Fruit fly (Drosophila melanogaster) whole organism, embryonic: ENCODE measurements around the gene CG3149.

Experiments used
- Blimp-1 ChIP-seq: fragments of 200-800 bp; sonication (Bioruptor generic); optimal IDR thresholded peaks from 3 replicates; lab custom pipeline; 2018; ENCODE audit warnings: missing biosample characterization, missing genetic modification characterization, mild to moderate bottlenecking, moderate library complexity, missing genetic modification reagents
- BtbVII ChIP-seq: fragments of 200-800 bp; sonication (Bioruptor generic); optimal IDR thresholded peaks from 3 replicates; lab custom pipeline; 2017; ENCODE audit warnings: missing biosample characterization, mild to moderate bottlenecking, missing genetic modification characterization
- Bteb2 ChIP-seq: fragments of 200-800 bp; sonication (Bioruptor generic); optimal IDR thresholded peaks from 2 replicates; lab custom pipeline; 2016; ENCODE audit warnings: missing biosample characterization, missing genetic modification characterization
- CG10543 ChIP-seq: fragments of 200-800 bp; sonication (Bioruptor generic); optimal IDR thresholded peaks from 3 replicates; lab custom pipeline; 2017; ENCODE audit warnings: missing biosample characterization, mild to moderate bottlenecking, missing genetic modification characterization, moderate library complexity
- CG10959 ChIP-seq: fragments of 200-800 bp; sonication (Bioruptor generic); IDR thresholded peaks from 2 replicates; pipeline ENCODE4 v1.3.6; 2022; ENCODE audit warnings: missing biosample characterization, missing genetic modification characterization
- CG11504 ChIP-seq: fragments of 200-800 bp; sonication (Bioruptor generic); optimal IDR thresholded peaks from 3 replicates; lab custom pipeline; 2019; ENCODE audit warnings: missing biosample characterization, mild to moderate bottlenecking, missing genetic modification characterization, moderate library complexity
- CG12104 ChIP-seq: fragments of 200-800 bp; sonication (Bioruptor generic); optimal IDR thresholded peaks from 3 replicates; lab custom pipeline; 2016; ENCODE audit warnings: missing biosample characterization, missing genetic modification characterization
- CG13624 ChIP-seq: fragments of 200-800 bp; sonication (Bioruptor generic); optimal IDR thresholded peaks from 2 replicates; lab custom pipeline; 2016; ENCODE audit warnings: missing biosample characterization, missing genetic modification characterization
- CG14441 ChIP-seq: fragments of 200-800 bp; sonication (Bioruptor generic); IDR thresholded peaks from 2 replicates; pipeline ENCODE4 v1.3.6; 2022; ENCODE audit warnings: missing biosample characterization, missing genetic modification characterization
- CG1647 ChIP-seq: fragments of 200-800 bp; sonication (Bioruptor generic); optimal IDR thresholded peaks from 3 replicates; lab custom pipeline; 2016; ENCODE audit warnings: missing biosample characterization, missing genetic modification characterization
- CG32772 ChIP-seq: fragments of 200-800 bp; sonication (Bioruptor generic); IDR thresholded peaks from 2 replicates; pipeline ENCODE4 v1.3.6; 2022; ENCODE audit warnings: missing biosample characterization, missing genetic modification characterization
- CG3847 ChIP-seq: fragments of 200-800 bp; sonication (Bioruptor generic); IDR thresholded peaks from 2 replicates; pipeline ENCODE4 v1.3.6; 2022; ENCODE audit warnings: missing biosample characterization, missing genetic modification characterization
- CG6813 ChIP-seq: fragments of 200-800 bp; sonication (Bioruptor generic); optimal IDR thresholded peaks from 2 replicates; lab custom pipeline; 2017; ENCODE audit warnings: missing biosample characterization, missing genetic modification characterization, mild to moderate bottlenecking, moderate library complexity, missing genetic modification reagents
- CG7556 ChIP-seq: fragments of 200-800 bp; sonication (Bioruptor generic); optimal IDR thresholded peaks from 2 replicates; lab custom pipeline; 2017; ENCODE audit warnings: missing biosample characterization, mild to moderate bottlenecking, missing genetic modification characterization
- CG8765 ChIP-seq: fragments of 200-800 bp; sonication (Bioruptor generic); IDR thresholded peaks from 2 replicates; pipeline ENCODE4 v1.3.6; 2022; ENCODE audit warnings: missing biosample characterization, missing genetic modification characterization
- CG8924 ChIP-seq: fragments of 200-800 bp; optimal IDR thresholded peaks from 3 replicates; lab custom pipeline; 2019; ENCODE audit warnings: missing biosample characterization, mild to moderate bottlenecking, missing genetic modification characterization, moderate library complexity
- CG9609 ChIP-seq: fragments of 200-800 bp; sonication (Bioruptor generic); optimal IDR thresholded peaks from 3 replicates; lab custom pipeline; 2016; ENCODE audit warnings: missing biosample characterization, missing genetic modification characterization
- CG9727 ChIP-seq: fragments of 200-800 bp; sonication (Bioruptor generic); optimal IDR thresholded peaks from 3 replicates; lab custom pipeline; 2017; ENCODE audit warnings: missing biosample characterization, mild to moderate bottlenecking, missing genetic modification characterization
- CG9817 ChIP-seq: fragments of 200-800 bp; sonication (Bioruptor generic); optimal IDR thresholded peaks from 2 replicates; lab custom pipeline; 2018; ENCODE audit warnings: missing biosample characterization, mild to moderate bottlenecking, missing genetic modification characterization, moderate library complexity
- CG9876 ChIP-seq: fragments of 200-800 bp; sonication (Bioruptor generic); optimal IDR thresholded peaks from 2 replicates; lab custom pipeline; 2016; ENCODE audit warnings: missing biosample characterization, missing genetic modification characterization
- CHES-1-like ChIP-seq: fragments of 200-800 bp; sonication (Bioruptor generic); optimal IDR thresholded peaks from 2 replicates; lab custom pipeline; 2016; ENCODE audit warnings: missing biosample characterization, missing genetic modification characterization
- CrebB ChIP-seq: fragments of 200-800 bp; sonication (Bioruptor generic); optimal IDR thresholded peaks from 3 replicates; lab custom pipeline; 2018; ENCODE audit warnings: missing biosample characterization, mild to moderate bottlenecking, missing genetic modification characterization
- D19B ChIP-seq: fragments of 200-800 bp; sonication (Bioruptor generic); optimal IDR thresholded peaks from 2 replicates; lab custom pipeline; 2017; ENCODE audit warnings: missing biosample characterization, mild to moderate bottlenecking, missing genetic modification characterization
- Lhr ChIP-seq: fragments of 200-800 bp; sonication (Bioruptor generic); optimal IDR thresholded peaks from 3 replicates; lab custom pipeline; 2017; ENCODE audit warnings: mild to moderate bottlenecking, missing biosample characterization, missing genetic modification reagents, missing genetic modification characterization
- MBD-R2 ChIP-seq: fragments of 200-800 bp; sonication (Bioruptor generic); IDR thresholded peaks from 2 replicates; pipeline ENCODE4 v1.3.6; 2022; ENCODE audit warnings: missing biosample characterization, missing genetic modification characterization
- Nf-YC ChIP-seq: fragments of 200-800 bp; optimal IDR thresholded peaks from 3 replicates; lab custom pipeline; 2019; ENCODE audit warnings: missing biosample characterization, mild to moderate bottlenecking, missing genetic modification characterization, moderate library complexity
- NfI ChIP-seq: fragments of 200-800 bp; sonication (Bioruptor generic); optimal IDR thresholded peaks from 3 replicates; lab custom pipeline; 2018; ENCODE audit warnings: missing biosample characterization, mild to moderate bottlenecking, missing genetic modification characterization, moderate library complexity
- Optix ChIP-seq: fragments of 200-800 bp; sonication (Bioruptor generic); IDR thresholded peaks from 3 replicates; pipeline ENCODE4 v1.3.6; 2022; ENCODE audit warnings: missing biosample characterization, missing genetic modification characterization
- Sox102F ChIP-seq: fragments of 200-800 bp; sonication (Bioruptor generic); optimal IDR thresholded peaks from 2 replicates; lab custom pipeline; 2018; ENCODE audit warnings: missing biosample characterization, mild to moderate bottlenecking, missing genetic modification characterization, moderate library complexity
- Spps ChIP-seq: fragments of 200-800 bp; sonication (Bioruptor generic); optimal IDR thresholded peaks from 2 replicates; lab custom pipeline; 2018; ENCODE audit warnings: missing biosample characterization, mild to moderate bottlenecking, missing genetic modification characterization
- Sry-δ ChIP-seq: fragments of 200-800 bp; sonication (Bioruptor generic); optimal IDR thresholded peaks from 2 replicates; lab custom pipeline; 2016; ENCODE audit warnings: missing biosample characterization, missing genetic modification characterization
- TFAM ChIP-seq: fragments of 200-800 bp; sonication (Bioruptor generic); optimal IDR thresholded peaks from 2 replicates; lab custom pipeline; 2017; ENCODE audit warnings: missing biosample characterization, missing genetic modification characterization, inconsistent platforms
- ab ChIP-seq: fragments of 200-800 bp; sonication (Bioruptor generic); optimal IDR thresholded peaks from 2 replicates; lab custom pipeline; 2016; ENCODE audit warnings: missing biosample characterization, missing genetic modification characterization
- aop ChIP-seq: fragments of 200-800 bp; sonication (Bioruptor generic); IDR thresholded peaks from 2 replicates; pipeline ENCODE4 v1.3.6; 2022; ENCODE audit warnings: missing biosample characterization, missing genetic modification characterization
- bab2 ChIP-seq: fragments of 200-800 bp; sonication (Bioruptor generic); optimal IDR thresholded peaks from 2 replicates; lab custom pipeline; 2016; ENCODE audit warnings: missing biosample characterization, missing genetic modification characterization
- bigmax ChIP-seq: fragments of 200-800 bp; sonication (Bioruptor generic); optimal IDR thresholded peaks from 2 replicates; lab custom pipeline; 2018; ENCODE audit warnings: missing biosample characterization, mild to moderate bottlenecking, missing genetic modification characterization
- crc ChIP-seq: fragments of 200-800 bp; sonication (Bioruptor generic); optimal IDR thresholded peaks from 2 replicates; lab custom pipeline; 2016; ENCODE audit warnings: missing biosample characterization, missing genetic modification characterization
- cwo ChIP-seq: fragments of 200-800 bp; sonication (Bioruptor generic); optimal IDR thresholded peaks from 3 replicates; lab custom pipeline; 2017; ENCODE audit warnings: missing biosample characterization, missing genetic modification characterization, mild to moderate bottlenecking, moderate library complexity, missing genetic modification reagents
- fd3F ChIP-seq: fragments of 200-800 bp; sonication (Bioruptor generic); optimal IDR thresholded peaks from 2 replicates; lab custom pipeline; 2018; ENCODE audit warnings: missing biosample characterization, mild to moderate bottlenecking, missing genetic modification characterization, moderate library complexity
- fd96Cb ChIP-seq: fragments of 200-800 bp; sonication (Bioruptor generic); optimal IDR thresholded peaks from 2 replicates; lab custom pipeline; 2018; ENCODE audit warnings: missing biosample characterization, mild to moderate bottlenecking, missing genetic modification characterization, moderate library complexity
- gsb-n ChIP-seq: fragments of 200-800 bp; sonication (Bioruptor generic); optimal IDR thresholded peaks from 3 replicates; lab custom pipeline; 2018; ENCODE audit warnings: missing biosample characterization, mild to moderate bottlenecking, missing genetic modification characterization
- hbn ChIP-seq: fragments of 200-800 bp; sonication (Bioruptor generic); IDR thresholded peaks from 2 replicates; pipeline ENCODE4 v1.3.6; 2022; ENCODE audit warnings: missing biosample characterization, missing genetic modification characterization; ENCODE audit not compliant: partially characterized antibody
- ind ChIP-seq: fragments of 200-800 bp; sonication (Bioruptor generic); optimal IDR thresholded peaks from 3 replicates; lab custom pipeline; 2016; ENCODE audit warnings: missing biosample characterization, missing genetic modification characterization
- jing ChIP-seq: fragments of 200-800 bp; sonication (Bioruptor generic); optimal IDR thresholded peaks from 2 replicates; lab custom pipeline; 2018; ENCODE audit warnings: missing biosample characterization, mild to moderate bottlenecking, missing genetic modification characterization
- jumu ChIP-seq: fragments of 200-800 bp; sonication (Bioruptor generic); optimal IDR thresholded peaks from 3 replicates; lab custom pipeline; 2016; ENCODE audit warnings: missing biosample characterization, missing genetic modification characterization
- mam ChIP-seq: fragments of 200-800 bp; sonication (Bioruptor generic); optimal IDR thresholded peaks from 3 replicates; lab custom pipeline; 2016; ENCODE audit warnings: missing biosample characterization, missing genetic modification characterization
- nau ChIP-seq: fragments of 200-800 bp; sonication (Bioruptor generic); optimal IDR thresholded peaks from 3 replicates; lab custom pipeline; 2017; ENCODE audit warnings: missing biosample characterization, mild to moderate bottlenecking, missing genetic modification characterization, missing genetic modification reagents
- ssp ChIP-seq: fragments of 200-800 bp; sonication (Bioruptor generic); IDR thresholded peaks from 2 replicates; pipeline ENCODE4 v1.3.6; 2022; ENCODE audit warnings: missing biosample characterization, missing genetic modification characterization
- unpg ChIP-seq: fragments of 200-800 bp; sonication (Bioruptor generic); optimal IDR thresholded peaks from 3 replicates; lab custom pipeline; 2018; ENCODE audit warnings: missing biosample characterization, mild to moderate bottlenecking, missing genetic modification characterization, moderate library complexity
- vfl ChIP-seq: fragments of 200-800 bp; sonication (Bioruptor generic); optimal IDR thresholded peaks from 2 replicates; lab custom pipeline; 2016; ENCODE audit warnings: missing biosample characterization, missing genetic modification characterization

Gene CG3149

dm6 chrX:5698087-5698727, 3.2 kb upstream of the CG3149 start, which contains the start of gene AdamTS-B (continued):
- no peak for TF ChIP-seq CG10959
- peak; percentile 25 for TF ChIP-seq Nf-YC
- no peak for TF ChIP-seq CG32772
- TF ChIP-seq CG10543: peak; percentile 33
- no peak for TF ChIP-seq MBD-R2 (GFP tag; lab: Robert Waterston, UW)
- no peak for TF ChIP-seq CG8924 (tag; lab: Kevin White, UChicago)
- peak; percentile 41 for TF ChIP-seq NfI (GFP tag; lab: Kevin White, UChicago)
- TF ChIP-seq CG9817 (tag; lab: Kevin White, UChicago): peak; percentile 28
- no peak for TF ChIP-seq ab (GFP tag; lab: Kevin White, UChicago)
- no peak for TF ChIP-seq CG9876 (GFP tag; lab: Kevin White, UChicago)
- TF ChIP-seq CG7556 (GFP tag; lab: Kevin White, UChicago): peak; percentile 49
- no peak for TF ChIP-seq CG9609
- TF ChIP-seq CG12104 (GFP tag; lab: Kevin White, UChicago): no peak
- peak; percentile 28 for TF ChIP-seq BtbVII (GFP tag; lab: Kevin White, UChicago)
- TF ChIP-seq ssp (GFP tag; lab: Robert Waterston, UW): peak; percentile 23; the same call in 1 of the 2 replicates
- TF ChIP-seq CrebB (tag; lab: Kevin White, UChicago): no peak
- TF ChIP-seq CG14441 (GFP tag; lab: Robert Waterston, UW): no peak; the same call in 1 of the 2 replicates
- peak; percentile 32 for TF ChIP-seq gsb-n
- no peak for TF ChIP-seq bab2
- TF ChIP-seq Spps (tag; lab: Kevin White, UChicago): no peak
- peak; percentile 38 for TF ChIP-seq Sox102F
- no peak for TF ChIP-seq Optix (GFP tag; lab: Robert Waterston, UW)
- no peak for TF ChIP-seq hbn
- no peak for TF ChIP-seq nau (GFP tag; lab: Kevin White, UChicago)
- no peak for TF ChIP-seq vfl (GFP tag; lab: Kevin White, UChicago)
- peak; percentile 35; the same call in 1 of the 2 replicates for TF ChIP-seq CG3847 (GFP tag; lab: Robert Waterston, UW)
- no peak for TF ChIP-seq Bteb2
- peak; percentile 47 for TF ChIP-seq unpg (GFP tag; lab: Kevin White, UChicago)
- no peak for TF ChIP-seq cwo (GFP tag; lab: Kevin White, UChicago)
- TF ChIP-seq Lhr: no peak
- no peak for TF ChIP-seq mam (GFP tag; lab: Kevin White, UChicago)
- TF ChIP-seq CG11504 (tag; lab: Kevin White, UChicago): peak; percentile 69
- TF ChIP-seq CG6813 (GFP tag; lab: Kevin White, UChicago): no peak
- no peak for TF ChIP-seq aop (GFP tag; lab: Robert Waterston, UW)
- no peak for TF ChIP-seq bigmax (GFP tag; lab: Kevin White, UChicago)
- TF ChIP-seq crc (GFP tag; lab: Kevin White, UChicago): no peak
- no peak for TF ChIP-seq CG8765 (GFP tag; lab: Robert Waterston, UW)
- no peak for TF ChIP-seq D19B (GFP tag; lab: Kevin White, UChicago)
- no peak for TF ChIP-seq CG13624 (GFP tag; lab: Kevin White, UChicago)
- peak; percentile 41 for TF ChIP-seq ind
- peak; percentile 22 for TF ChIP-seq fd96Cb (tag; lab: Kevin White, UChicago)
- no peak for TF ChIP-seq jing (GFP tag; lab: Kevin White, UChicago)
- TF ChIP-seq fd3F: no peak
- TF ChIP-seq Sry-δ: no peak
- TF ChIP-seq CHES-1-like: no peak
- TF ChIP-seq CG9727: peak; percentile 40
- peak; percentile 37 for TF ChIP-seq Blimp-1 (GFP tag; lab: Kevin White, UChicago)
- TF ChIP-seq jumu (GFP tag; lab: Kevin White, UChicago): no peak
- no peak for TF ChIP-seq CG1647 (GFP tag; lab: Kevin White, UChicago)
- no peak for TF ChIP-seq TFAM (GFP tag; lab: Kevin White, UChicago)
